In the genomic region with DNA sequence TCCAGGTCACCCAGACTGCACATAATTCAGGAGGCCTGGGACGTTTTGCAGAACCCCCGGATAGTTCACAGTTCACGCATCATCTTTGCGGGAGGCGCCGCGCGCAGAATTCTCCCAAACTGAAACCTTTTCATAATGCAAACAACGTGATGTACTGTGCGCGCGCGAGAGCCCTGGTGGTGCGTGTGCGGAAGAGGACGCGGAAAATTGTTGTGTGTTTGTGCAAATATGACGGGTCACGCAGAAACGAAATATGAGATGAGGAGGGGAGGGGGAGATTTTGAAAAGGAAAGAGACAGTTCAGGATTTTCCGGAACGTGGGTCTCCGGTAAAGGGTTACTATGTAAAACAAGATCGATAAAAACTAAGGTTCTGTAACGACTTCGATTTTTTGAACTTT, we compare ENCODE assay signal across 4 worm cellular contexts.
TF ChIP-seq lines count a peak whose summit lies in the region.

No protein-coding gene starts in this region.

TF ChIP-seq in whole organism, L4 larva, 104 proteins besides CTCF, POLR2A, EP300 and RAD21:
- TF ChIP-seq aha-1 (tag; lab: Kevin White, UChicago) (peak; percentile 18), ceh-82 (tag; optimal IDR thresholded peaks at IDR 0.05; lab: Kevin White, UChicago) (no peak), F37D6.2 (tag; optimal IDR thresholded peaks at IDR 0.05; lab: Kevin White, UChicago) (no peak)

TF ChIP-seq in whole organism, late embryonic, 69 proteins besides CTCF, POLR2A, EP300 and RAD21:
- TF ChIP-seq dmd-4 (tag; optimal IDR thresholded peaks at IDR 0.05; lab: Kevin White, UChicago; ENCODE audit: borderline replicate concordance) (peak; percentile 0), gmeb-2 (tag; optimal IDR thresholded peaks at IDR 0.05; lab: Kevin White, UChicago) (no peak), ceh-34 (tag; optimal IDR thresholded peaks at IDR 0.05; lab: Kevin White, UChicago) (peak; percentile 70), zip-5 (tag; optimal IDR thresholded peaks at IDR 0.05; lab: Kevin White, UChicago) (no peak), ceh-31 (tag; optimal IDR thresholded peaks at IDR 0.05; lab: Kevin White, UChicago) (no peak), dve-1 (tag; optimal IDR thresholded peaks at IDR 0.05; lab: Kevin White, UChicago) (no peak), che-1 (tag; optimal IDR thresholded peaks at IDR 0.05; lab: Kevin White, UChicago) (no peak), ceh-2 (tag; optimal IDR thresholded peaks at IDR 0.05; lab: Kevin White, UChicago) (no peak), pros-1 (tag; optimal IDR thresholded peaks at IDR 0.05; lab: Kevin White, UChicago) (no peak), nhr-11 (tag; optimal IDR thresholded peaks at IDR 0.05; lab: Kevin White, UChicago) (no peak)

TF ChIP-seq in whole organism, mixed stage, embryonic, 35 proteins besides CTCF, POLR2A, EP300 and RAD21:
- TF ChIP-seq pha-4 (tag; optimal IDR thresholded peaks at IDR 0.05; lab: Kevin White, UChicago): peak; percentile 77
- no peak for TF ChIP-seq mls-2 (tag; optimal IDR thresholded peaks at IDR 0.05; lab: Kevin White, UChicago)

TF ChIP-seq in whole organism, young adult, 124 proteins besides CTCF, POLR2A, EP300 and RAD21:
- TF ChIP-seq zfh-2 (GFP tag; conservative IDR thresholded peaks at IDR 0.05; lab: Robert Waterston, UW): peak; percentile 43; the same call in 1 of the 2 replicates
- no peak for TF ChIP-seq nhr-120 (GFP tag; IDR thresholded peaks at IDR 0.05; lab: Robert Waterston, UW)
